Fruit fly (Drosophila melanogaster) whole organism, embryonic: ENCODE data around the gene Exd2.

Experiments used
- C15 ChIP-seq: fragments of 200-800 bp; sonication (Bioruptor generic); IDR thresholded peaks from 3 replicates; pipeline ENCODE4 v1.3.6; 2022; ENCODE audit warnings: missing biosample characterization, missing genetic modification characterization
- CG10565 ChIP-seq: fragments of 200-800 bp; sonication (Bioruptor generic); optimal IDR thresholded peaks from 3 replicates; lab custom pipeline; 2016; ENCODE audit warnings: missing biosample characterization, mild to moderate bottlenecking, missing genetic modification characterization
- CG11456 ChIP-seq: fragments of 200-800 bp; sonication (Bioruptor generic); IDR thresholded peaks from 3 replicates; pipeline ENCODE4 v1.3.6; 2022; ENCODE audit warnings: missing biosample characterization, missing genetic modification characterization
- CG11504 ChIP-seq: fragments of 200-800 bp; sonication (Bioruptor generic); optimal IDR thresholded peaks from 3 replicates; lab custom pipeline; 2019; ENCODE audit warnings: missing biosample characterization, mild to moderate bottlenecking, missing genetic modification characterization, moderate library complexity
- CG12219 ChIP-seq: fragments of 200-800 bp; sonication (Bioruptor generic); optimal IDR thresholded peaks from 3 replicates; lab custom pipeline; 2018; ENCODE audit warnings: missing biosample characterization, mild to moderate bottlenecking, missing genetic modification characterization
- CG12299 ChIP-seq: fragments of 200-800 bp; sonication (Bioruptor generic); optimal IDR thresholded peaks from 2 replicates; lab custom pipeline; 2018; ENCODE audit warnings: missing biosample characterization, mild to moderate bottlenecking, missing genetic modification characterization
- CG13123 ChIP-seq: fragments of 200-800 bp; sonication (Bioruptor generic); optimal IDR thresholded peaks from 2 replicates; lab custom pipeline; 2016; ENCODE audit warnings: missing biosample characterization, missing genetic modification characterization
- CG14667 ChIP-seq: fragments of 200-800 bp; sonication (Bioruptor generic); IDR thresholded peaks from 2 replicates; pipeline ENCODE4 v1.3.6; 2022; ENCODE audit warnings: missing biosample characterization, missing genetic modification characterization
- CG1647 ChIP-seq: fragments of 200-800 bp; sonication (Bioruptor generic); optimal IDR thresholded peaks from 3 replicates; lab custom pipeline; 2016; ENCODE audit warnings: missing biosample characterization, missing genetic modification characterization
- CG17385 ChIP-seq: fragments of 200-800 bp; sonication (Bioruptor generic); optimal IDR thresholded peaks from 3 replicates; lab custom pipeline; 2018; ENCODE audit warnings: missing biosample characterization, mild to moderate bottlenecking, missing genetic modification characterization
- CG17912 ChIP-seq: fragments of 200-800 bp; sonication (Bioruptor generic); optimal IDR thresholded peaks from 2 replicates; lab custom pipeline; 2018; ENCODE audit warnings: missing biosample characterization, mild to moderate bottlenecking, missing genetic modification characterization
- CG18764 ChIP-seq: fragments of 200-800 bp; sonication (Bioruptor generic); optimal IDR thresholded peaks from 3 replicates; lab custom pipeline; 2016; ENCODE audit warnings: missing biosample characterization, missing genetic modification characterization
- CG2889 ChIP-seq: fragments of 200-800 bp; sonication (Bioruptor generic); IDR thresholded peaks from 3 replicates; pipeline ENCODE4 v1.3.6; 2022; ENCODE audit warnings: missing biosample characterization, missing genetic modification characterization
- CG30403 ChIP-seq: fragments of 200-800 bp; sonication (Bioruptor generic); optimal IDR thresholded peaks from 3 replicates; lab custom pipeline; 2016; ENCODE audit warnings: missing biosample characterization, missing genetic modification characterization
- CG32767 ChIP-seq: fragments of 200-800 bp; sonication (Bioruptor generic); IDR thresholded peaks from 2 replicates; pipeline ENCODE4 v1.3.6; 2022; ENCODE audit warnings: missing biosample characterization, missing genetic modification characterization
- CG34224 ChIP-seq: fragments of 200-800 bp; sonication (Bioruptor generic); IDR thresholded peaks from 3 replicates; pipeline ENCODE4 v1.3.6; 2022; ENCODE audit warnings: missing biosample characterization, missing genetic modification characterization; ENCODE audit not compliant: partially characterized antibody
- CG7839 ChIP-seq: fragments of 200-800 bp; sonication (Bioruptor generic); optimal IDR thresholded peaks from 3 replicates; lab custom pipeline; 2018; ENCODE audit warnings: missing biosample characterization, mild to moderate bottlenecking, missing genetic modification characterization, moderate library complexity
- CG7928 ChIP-seq: fragments of 200-800 bp; sonication (Bioruptor generic); optimal IDR thresholded peaks from 2 replicates; lab custom pipeline; 2017; ENCODE audit warnings: missing biosample characterization, mild to moderate bottlenecking, missing genetic modification characterization
- CoRest ChIP-seq: fragments of 200-800 bp; sonication (Bioruptor generic); optimal IDR thresholded peaks from 3 replicates; lab custom pipeline; 2018; ENCODE audit warnings: missing biosample characterization, mild to moderate bottlenecking, missing genetic modification characterization, moderate library complexity
- Dbx ChIP-seq: fragments of 200-800 bp; sonication (Bioruptor generic); IDR thresholded peaks from 3 replicates; pipeline ENCODE4 v1.3.6; 2022; ENCODE audit warnings: missing biosample characterization, missing genetic modification characterization
- Dfd ChIP-seq, 2 experiments: fragments of >200 bp; optimal IDR thresholded peaks; 2 replicates each; lab custom pipeline; 2017; ENCODE audit warnings: missing biosample characterization in 2 of 2, missing genetic modification characterization in 2 of 2
- E2f1 ChIP-seq: fragments of 200-800 bp; sonication (Bioruptor generic); IDR thresholded peaks from 2 replicates; pipeline ENCODE4 v1.3.6; 2022; ENCODE audit warnings: missing biosample characterization, missing genetic modification characterization
- Fer3 ChIP-seq: fragments of 200-800 bp; sonication (Bioruptor generic); optimal IDR thresholded peaks from 2 replicates; lab custom pipeline; 2018; ENCODE audit warnings: missing biosample characterization, mild to moderate bottlenecking, missing genetic modification characterization, moderate library complexity
- HmgD ChIP-seq: fragments of 200-800 bp; sonication (Bioruptor generic); optimal IDR thresholded peaks from 3 replicates; lab custom pipeline; 2016; ENCODE audit warnings: missing biosample characterization, missing genetic modification characterization
- Max ChIP-seq: fragments of 200-800 bp; sonication (Bioruptor generic); optimal IDR thresholded peaks from 2 replicates; lab custom pipeline; 2016; ENCODE audit warnings: missing biosample characterization, mild to moderate bottlenecking, missing genetic modification characterization
- NfI ChIP-seq: fragments of 200-800 bp; sonication (Bioruptor generic); optimal IDR thresholded peaks from 3 replicates; lab custom pipeline; 2018; ENCODE audit warnings: missing biosample characterization, mild to moderate bottlenecking, missing genetic modification characterization, moderate library complexity
- Ptx1 ChIP-seq: fragments of 200-800 bp; sonication (Bioruptor generic); IDR thresholded peaks from 2 replicates; pipeline ENCODE4 v1.3.6; 2022; ENCODE audit warnings: missing biosample characterization, missing genetic modification characterization
- Spps ChIP-seq: fragments of 200-800 bp; sonication (Bioruptor generic); optimal IDR thresholded peaks from 2 replicates; lab custom pipeline; 2018; ENCODE audit warnings: missing biosample characterization, mild to moderate bottlenecking, missing genetic modification characterization
- abd-A ChIP-seq: fragments of 200-800 bp; sonication (Bioruptor generic); optimal IDR thresholded peaks from 3 replicates; lab custom pipeline; 2019; ENCODE audit warnings: missing biosample characterization, mild to moderate bottlenecking, missing genetic modification characterization, moderate library complexity
- ase ChIP-seq: fragments of 200-800 bp; sonication (Bioruptor generic); IDR thresholded peaks from 3 replicates; pipeline ENCODE4 v1.3.6; 2022; ENCODE audit warnings: missing biosample characterization, missing genetic modification characterization
- caup ChIP-seq: fragments of 200-800 bp; sonication (Bioruptor generic); optimal IDR thresholded peaks from 3 replicates; lab custom pipeline; 2017; ENCODE audit warnings: missing biosample characterization, mild to moderate bottlenecking, missing genetic modification characterization, moderate library complexity; ENCODE audit not compliant: severe bottlenecking
- ci ChIP-seq: fragments of 200-800 bp; sonication (Bioruptor generic); IDR thresholded peaks from 3 replicates; pipeline ENCODE4 v1.3.6; 2022; ENCODE audit warnings: missing biosample characterization, missing genetic modification characterization
- croc ChIP-seq: fragments of 200-800 bp; sonication (Bioruptor generic); conservative IDR thresholded peaks from 3 replicates; pipeline ENCODE4 v1.3.6; 2022; ENCODE audit warnings: missing biosample characterization, missing genetic modification characterization
- dmrt11E ChIP-seq: fragments of 200-800 bp; sonication (Bioruptor generic); optimal IDR thresholded peaks from 3 replicates; lab custom pipeline; 2018; ENCODE audit warnings: missing biosample characterization, mild to moderate bottlenecking, missing genetic modification characterization, moderate library complexity
- en ChIP-seq: fragments of 200-800 bp; sonication (Bioruptor generic); optimal IDR thresholded peaks from 2 replicates; lab custom pipeline; 2016; ENCODE audit warnings: missing biosample characterization, missing genetic modification characterization
- fd96Cb ChIP-seq: fragments of 200-800 bp; sonication (Bioruptor generic); optimal IDR thresholded peaks from 2 replicates; lab custom pipeline; 2018; ENCODE audit warnings: missing biosample characterization, mild to moderate bottlenecking, missing genetic modification characterization, moderate library complexity
- luna ChIP-seq: fragments of 200-800 bp; sonication (Bioruptor generic); optimal IDR thresholded peaks from 2 replicates; lab custom pipeline; 2016; ENCODE audit warnings: missing biosample characterization, missing genetic modification characterization
- pfk ChIP-seq: fragments of 200-800 bp; sonication (Bioruptor generic); optimal IDR thresholded peaks from 2 replicates; lab custom pipeline; 2018; ENCODE audit warnings: missing biosample characterization, mild to moderate bottlenecking, missing genetic modification characterization, moderate library complexity
- psq ChIP-seq: fragments of 200-800 bp; sonication (Bioruptor generic); optimal IDR thresholded peaks from 2 replicates; lab custom pipeline; 2017; ENCODE audit warnings: missing biosample characterization, missing genetic modification characterization
- salm ChIP-seq: fragments of 200-800 bp; sonication (Bioruptor generic); optimal IDR thresholded peaks from 2 replicates; lab custom pipeline; 2018; ENCODE audit warnings: missing biosample characterization, mild to moderate bottlenecking, missing genetic modification characterization
- sna ChIP-seq: fragments of 200-800 bp; sonication (Bioruptor generic); IDR thresholded peaks from 2 replicates; pipeline ENCODE4 v1.3.6; 2022; ENCODE audit warnings: missing biosample characterization, missing genetic modification characterization; ENCODE audit not compliant: partially characterized antibody
- so ChIP-seq: fragments of 200-800 bp; sonication (Bioruptor generic); IDR thresholded peaks from 3 replicates; pipeline ENCODE4 v1.3.6; 2022; ENCODE audit warnings: missing biosample characterization, missing genetic modification characterization
- stwl ChIP-seq: fragments of 200-800 bp; sonication (Bioruptor generic); optimal IDR thresholded peaks from 3 replicates; lab custom pipeline; 2018; ENCODE audit warnings: missing biosample characterization, mild to moderate bottlenecking, missing genetic modification characterization, moderate library complexity
- tio ChIP-seq: fragments of 200-800 bp; sonication (Bioruptor generic); optimal IDR thresholded peaks from 2 replicates; lab custom pipeline; 2017; ENCODE audit warnings: missing biosample characterization, missing genetic modification characterization, inconsistent platforms
- trh ChIP-seq: fragments of 200-800 bp; sonication (Bioruptor generic); optimal IDR thresholded peaks from 2 replicates; lab custom pipeline; 2016; ENCODE audit warnings: missing biosample characterization, missing genetic modification characterization
- ttk ChIP-seq: fragments of 200-800 bp; sonication (Bioruptor generic); IDR thresholded peaks from 2 replicates; pipeline ENCODE4 v2.1.2; 2022; ENCODE audit warnings: missing biosample characterization, missing genetic modification characterization
- tx ChIP-seq: fragments of 200-800 bp; sonication (Bioruptor generic); optimal IDR thresholded peaks from 2 replicates; lab custom pipeline; 2016; ENCODE audit warnings: missing biosample characterization, missing genetic modification characterization
- vnd ChIP-seq: fragments of 200-800 bp; sonication (Bioruptor generic); IDR thresholded peaks from 3 replicates; pipeline ENCODE4 v1.3.6; 2022; ENCODE audit warnings: missing biosample characterization, missing genetic modification characterization; ENCODE audit not compliant: partially characterized antibody
- zen ChIP-seq: fragments of 200-800 bp; sonication (Bioruptor generic); optimal IDR thresholded peaks from 3 replicates; lab custom pipeline; 2018; ENCODE audit warnings: missing biosample characterization, mild to moderate bottlenecking, missing genetic modification characterization, moderate library complexity
- zen2 ChIP-seq: fragments of 200-800 bp; sonication (Bioruptor generic); IDR thresholded peaks from 3 replicates; pipeline ENCODE4 v1.3.6; 2022; ENCODE audit warnings: missing biosample characterization, missing genetic modification characterization; ENCODE audit not compliant: partially characterized antibody
- zf30C ChIP-seq: fragments of 200-800 bp; sonication (Bioruptor generic); optimal IDR thresholded peaks from 3 replicates; lab custom pipeline; 2018; ENCODE audit warnings: missing biosample characterization, mild to moderate bottlenecking, missing genetic modification characterization

Gene Exd2

dm6 chr3R:11431395-11431977 lies 4.0 kb downstream of the Exd2 start, which contains the start of the genes RpL24-like and CG5276 (continued):
- TF ChIP-seq Ptx1 (GFP tag; lab: Robert Waterston, UW) (no peak), zen2 (no peak), zen (tag; lab: Kevin White, UChicago) (peak; percentile 48), CG1647 (no peak), Spps (no peak), luna (GFP tag; lab: Kevin White, UChicago) (no peak), CG12299 (peak; percentile 11), CG13123 (GFP tag; lab: Kevin White, UChicago) (no peak), Max (peak; percentile 94), caup (GFP tag; lab: Kevin White, UChicago) (no peak), CG2889 (GFP tag; lab: Robert Waterston, UW) (no peak), trh (GFP tag; lab: Kevin White, UChicago) (no peak), vnd (GFP tag; lab: Robert Waterston, UW) (peak; percentile 65), Dfd (GFP tag; optimal IDR thresholded peaks at IDR 0.05; lab: Kevin White, UChicago) (no peak), CG11504 (no peak), en (GFP tag; lab: Kevin White, UChicago) (no peak), CoRest (tag; lab: Kevin White, UChicago) (peak; percentile 14), psq (no peak), tio (GFP tag; lab: Kevin White, UChicago) (no peak), Fer3 (tag; lab: Kevin White, UChicago) (no peak), CG34224 (GFP tag; lab: Robert Waterston, UW) (peak; percentile 52; the same call in 2 of the 3 replicates), salm (tag; lab: Kevin White, UChicago) (no peak), E2f1 (GFP tag; lab: Robert Waterston, UW) (no peak), Dbx (GFP tag; lab: Robert Waterston, UW) (no peak), ttk (no peak), CG12219 (GFP tag; lab: Kevin White, UChicago) (no peak), tx (GFP tag; lab: Kevin White, UChicago) (no peak), NfI (no peak), pfk (GFP tag; lab: Kevin White, UChicago) (no peak), stwl (tag; lab: Kevin White, UChicago) (peak; percentile 35), dmrt11E (tag; lab: Kevin White, UChicago) (peak; percentile 0), CG11456 (GFP tag; lab: Robert Waterston, UW) (no peak), CG10565 (GFP tag; lab: Kevin White, UChicago) (no peak), ase (no peak), CG17385 (GFP tag; lab: Kevin White, UChicago) (peak; percentile 97), C15 (GFP tag; lab: Robert Waterston, UW) (no peak), ci (GFP tag; lab: Robert Waterston, UW) (no peak), abd-A (tag; lab: Kevin White, UChicago) (no peak), CG7839 (no peak), CG17912 (GFP tag; lab: Kevin White, UChicago) (no peak), croc (GFP tag; lab: Robert Waterston, UW) (no peak), HmgD (GFP tag; lab: Kevin White, UChicago) (no peak), zf30C (GFP tag; lab: Kevin White, UChicago) (no peak), CG7928 (GFP tag; lab: Kevin White, UChicago) (no peak), sna (GFP tag; lab: Robert Waterston, UW) (peak; percentile 59), fd96Cb (tag; lab: Kevin White, UChicago) (no peak), CG32767 (GFP tag; lab: Robert Waterston, UW) (no peak), CG14667 (no peak), CG18764 (GFP tag; lab: Kevin White, UChicago) (no peak), CG30403 (GFP tag; lab: Kevin White, UChicago) (no peak), so (GFP tag; lab: Robert Waterston, UW) (no peak)
